Worm (Caenorhabditis elegans) whole organism, L1 larva: ENCODE results near the gene F07D3.3.

Experiments
- ama-1 ChIP-seq: fragments of 150-350 bp; optimal IDR thresholded peaks from 2 replicates; lab custom pipeline; 2014
- fkh-10 ChIP-seq: sonication (generic microtip); optimal IDR thresholded peaks from 2 replicates; lab custom pipeline; 2017; ENCODE audit warnings: missing biosample characterization, missing genetic modification reagents, missing genetic modification characterization
- nhr-28 ChIP-seq: fragments of 150-350 bp; optimal IDR thresholded peaks from 2 replicates; lab custom pipeline; 2014; ENCODE audit warnings: missing biosample characterization, missing genetic modification characterization
- unc-130 ChIP-seq: fragments of 150-350 bp; optimal IDR thresholded peaks from 2 replicates; lab custom pipeline; 2017; ENCODE audit warnings: missing biosample characterization, missing genetic modification characterization, inconsistent platforms
- zag-1 ChIP-seq: fragments of 150-350 bp; optimal IDR thresholded peaks from 2 replicates; lab custom pipeline; 2014; ENCODE audit warnings: missing biosample characterization, missing genetic modification characterization
- ztf-11 ChIP-seq, 2 experiments: sonication (generic microtip); optimal IDR thresholded peaks; 2 replicates each; lab custom pipeline; 2016 to 2017; ENCODE audit warnings: missing genetic modification characterization in 2 of 2, missing biosample characterization in 1 of 2, missing compliant biosample characterization in 1 of 2

DNA sequence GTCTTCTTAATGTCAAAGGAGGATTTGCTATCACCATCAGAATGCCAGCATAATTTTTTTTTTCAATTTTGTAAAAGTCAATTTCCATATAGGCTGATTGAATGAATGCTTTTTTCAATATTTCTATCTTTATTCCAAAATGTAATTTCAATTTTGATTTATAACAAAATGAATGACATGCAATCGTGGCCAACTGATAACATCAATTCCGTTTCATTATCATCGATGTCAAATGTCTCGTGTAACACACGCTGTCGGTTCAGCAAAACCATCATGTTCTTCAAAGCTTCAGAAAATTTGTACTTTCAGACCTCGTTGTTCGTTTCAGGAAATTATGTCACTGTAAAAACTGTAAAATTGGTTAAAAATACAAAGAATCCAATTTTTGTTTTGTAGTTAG is 44.4 kb upstream of the F07D3.3 start:
- no peak for TF ChIP-seq zag-1 (tag; lab: Kevin White, UChicago)
- no peak for TF ChIP-seq nhr-28 (tag; lab: Kevin White, UChicago)
- TF ChIP-seq ztf-11 (tag; optimal IDR thresholded peaks at IDR 0.05; lab: Kevin White, UChicago), result no peak
- TF ChIP-seq ama-1 (lab: Kevin White, UChicago), result no peak
- no peak for TF ChIP-seq fkh-10 (GFP tag; lab: Kevin White, UChicago)
- no peak for TF ChIP-seq unc-130 (tag; lab: Kevin White, UChicago)
